Worm (Caenorhabditis elegans): ENCODE results near the gene kvs-3.
A peak's percentile ranks its signal among the peaks of the same experiment; 100 is the strongest.

The kvs-3 gene

ce11 chrV:9318046-9318445 lies at the start of gene kvs-3:
Gene kvs-3 (plus strand): TSS chrV:9318311.
- no peak for TF ChIP-seq W03F9.2 (tag; optimal IDR thresholded peaks at IDR 0.05)
- peak; percentile 88 for TF ChIP-seq him-1 (tag; optimal IDR thresholded peaks at IDR 0.05)
- peak; percentile 79 for TF ChIP-seq dao-5 (tag; optimal IDR thresholded peaks at IDR 0.05)

- no peak for TF ChIP-seq dao-5 (tag; optimal IDR thresholded peaks at IDR 0.05)
- no peak for TF ChIP-seq him-1 (tag; optimal IDR thresholded peaks at IDR 0.05)
- TF ChIP-seq W03F9.2 (tag; optimal IDR thresholded peaks at IDR 0.05) = no peak
Measured at ce11 chrV:9270442-9270841, 47.7 kb upstream of the kvs-3 start.

- TF ChIP-seq him-1 (tag; optimal IDR thresholded peaks at IDR 0.05) (no peak), W03F9.2 (tag; optimal IDR thresholded peaks at IDR 0.05) (no peak), dao-5 (tag; optimal IDR thresholded peaks at IDR 0.05) (no peak)
Measured at ce11 chrV:9271835-9272234, 46.3 kb upstream of the kvs-3 start.

ce11 chrV:9272624-9273023 lies 45.5 kb upstream of the kvs-3 start:
- no peak for TF ChIP-seq dao-5 (tag; optimal IDR thresholded peaks at IDR 0.05)
- no peak for TF ChIP-seq W03F9.2 (tag; optimal IDR thresholded peaks at IDR 0.05)

DNA sequence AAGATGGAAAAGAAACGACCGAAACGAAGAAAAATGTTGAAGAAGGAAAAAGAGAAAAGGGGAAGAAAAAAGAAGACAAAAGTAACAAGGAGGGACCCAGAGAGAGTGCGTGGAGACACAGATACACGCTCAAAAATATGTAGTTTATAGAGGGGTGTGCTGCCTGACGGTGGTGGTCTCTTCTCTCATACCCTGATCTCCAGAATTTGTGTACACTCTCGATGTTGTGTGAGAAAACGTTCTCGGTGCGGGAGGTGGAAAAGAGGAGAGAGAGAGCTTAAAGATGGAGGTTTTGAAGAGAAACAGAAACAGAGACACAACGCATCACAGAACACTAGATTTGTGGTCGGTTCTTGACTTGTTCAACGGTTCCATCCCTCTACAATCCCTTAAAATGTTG lies 44.5 kb upstream of the kvs-3 start:
- no peak for TF ChIP-seq dao-5 (tag; optimal IDR thresholded peaks at IDR 0.05)
- peak; percentile 55 for TF ChIP-seq him-1 (tag; optimal IDR thresholded peaks at IDR 0.05)

DNA sequence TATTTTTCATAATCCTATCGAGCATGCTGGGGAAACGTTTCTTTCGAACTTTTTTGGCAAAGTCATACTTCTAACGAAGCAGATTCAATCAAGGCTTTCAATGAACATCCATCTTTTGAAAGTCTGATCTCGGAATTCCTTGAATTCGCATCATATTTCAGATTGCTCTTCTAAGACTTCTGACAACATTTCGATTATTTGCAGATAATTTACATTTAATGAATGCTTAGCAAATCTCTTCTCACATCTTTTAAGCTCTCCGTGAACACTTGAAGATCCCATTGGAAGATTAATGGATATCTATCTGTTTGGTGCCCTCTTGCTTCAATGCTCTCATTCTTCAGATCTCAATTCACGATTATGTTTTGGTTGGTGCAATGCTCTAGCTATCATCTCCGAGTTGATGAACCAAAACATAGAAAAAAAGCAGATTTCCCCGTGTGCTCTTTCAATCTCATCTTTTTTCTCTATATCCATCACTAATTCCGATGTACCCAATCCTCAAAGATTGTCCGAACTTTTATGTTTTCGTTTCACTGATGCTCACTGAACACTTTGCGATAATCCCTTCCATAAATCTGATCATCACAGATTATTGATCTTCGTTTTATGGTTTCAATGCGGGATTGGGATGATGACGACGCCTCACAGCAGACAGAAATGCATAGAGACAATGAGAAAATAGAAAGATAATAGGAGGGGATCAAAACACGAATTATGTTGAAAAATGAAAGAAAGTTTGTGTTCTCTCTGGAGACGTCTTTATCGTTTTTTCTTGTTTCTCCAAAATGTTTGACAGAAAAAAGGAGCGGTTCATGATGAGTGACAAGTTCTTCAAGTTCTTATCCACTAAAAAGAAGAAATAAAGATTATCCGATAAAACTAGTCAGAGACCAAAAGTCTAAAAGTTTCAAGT lies 43.7 kb upstream of the kvs-3 start:
- no peak for TF ChIP-seq him-1 (tag; optimal IDR thresholded peaks at IDR 0.05)

ce11 chrV:9282110-9282509 lies 36.0 kb upstream of the kvs-3 start, which contains the start of gene hlh-10:
Gene hlh-10 (minus strand): TSS chrV:9282210.
- TF ChIP-seq W03F9.2 (tag; optimal IDR thresholded peaks at IDR 0.05) = no peak
- no peak for TF ChIP-seq him-1 (tag; optimal IDR thresholded peaks at IDR 0.05)
- TF ChIP-seq dao-5 (tag; optimal IDR thresholded peaks at IDR 0.05) = no peak

DNA sequence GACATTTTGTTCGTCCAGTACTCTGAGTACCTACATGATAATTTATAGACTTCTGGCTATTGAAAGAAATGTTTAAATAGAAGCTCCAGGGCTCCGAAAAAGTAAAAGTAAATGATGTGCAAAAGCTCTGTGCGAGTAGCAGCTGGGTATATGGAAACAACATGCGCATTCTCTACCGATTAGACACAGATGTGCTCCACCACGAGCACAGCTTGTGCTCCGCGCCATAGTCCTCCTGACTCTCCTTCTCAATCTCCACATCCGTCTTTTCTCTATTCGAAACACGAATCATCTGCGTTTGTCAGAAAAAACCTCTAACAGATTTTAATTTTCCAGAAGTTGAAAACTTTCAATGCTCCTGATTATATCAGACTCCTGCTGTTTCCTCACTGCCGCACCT lies 34.7 kb upstream of the kvs-3 start:
- TF ChIP-seq W03F9.2 (tag; optimal IDR thresholded peaks at IDR 0.05) (no peak), dao-5 (tag; optimal IDR thresholded peaks at IDR 0.05) (no peak), him-1 (tag; optimal IDR thresholded peaks at IDR 0.05) (no peak)

ce11 chrV:9287460-9287859 lies 30.7 kb upstream of the kvs-3 start, which contains the start of gene lron-2:
Gene lron-2 (minus strand): TSS chrV:9287560.
- TF ChIP-seq dao-5 (tag; optimal IDR thresholded peaks at IDR 0.05) (no peak), W03F9.2 (tag; optimal IDR thresholded peaks at IDR 0.05) (no peak), him-1 (tag; optimal IDR thresholded peaks at IDR 0.05) (no peak)

- TF ChIP-seq W03F9.2 (tag; optimal IDR thresholded peaks at IDR 0.05) (no peak), dao-5 (tag; optimal IDR thresholded peaks at IDR 0.05) (no peak), him-1 (tag; optimal IDR thresholded peaks at IDR 0.05) (no peak)
Measured at ce11 chrV:9291919-9292318, 26.2 kb upstream of the kvs-3 start, which contains the start of gene ZK682.7. Gene ZK682.7 (minus strand): TSS chrV:9292165.

- TF ChIP-seq him-1 (tag; optimal IDR thresholded peaks at IDR 0.05) (no peak), W03F9.2 (tag; optimal IDR thresholded peaks at IDR 0.05) (no peak), dao-5 (tag; optimal IDR thresholded peaks at IDR 0.05) (no peak)
Measured at ce11 chrV:9293359-9293758, 24.8 kb upstream of the kvs-3 start.

ce11 chrV:9295581-9295980 lies 22.5 kb upstream of the kvs-3 start:
- no peak for TF ChIP-seq him-1 (tag; optimal IDR thresholded peaks at IDR 0.05)
- no peak for TF ChIP-seq W03F9.2 (tag; optimal IDR thresholded peaks at IDR 0.05)
- no peak for TF ChIP-seq dao-5 (tag; optimal IDR thresholded peaks at IDR 0.05)

DNA sequence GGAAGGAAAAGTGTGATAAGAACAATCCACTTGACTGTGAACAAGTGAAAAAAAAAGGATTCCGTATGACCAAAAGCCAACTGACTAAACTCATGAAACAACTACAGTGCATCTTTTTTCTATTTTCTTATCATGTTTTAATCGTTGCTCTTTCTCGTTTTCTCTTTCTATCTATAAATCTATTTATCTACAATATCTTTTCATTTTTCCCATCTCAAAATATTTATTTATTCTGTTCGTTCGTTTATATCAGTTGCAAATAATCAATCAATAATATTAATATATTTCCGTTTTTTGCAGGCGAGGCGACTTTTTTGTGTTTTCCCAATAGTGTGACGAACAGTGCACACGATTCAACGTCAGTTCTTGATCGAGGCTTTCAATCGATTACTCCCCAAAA lies 20.8 kb upstream of the kvs-3 start, which contains the start of gene F44A2.5:
Gene F44A2.5 (plus strand): TSS at position 301 of the 400 bp plus-strand sequence.
- TF ChIP-seq W03F9.2 (tag; optimal IDR thresholded peaks at IDR 0.05) (no peak), him-1 (tag; optimal IDR thresholded peaks at IDR 0.05) (no peak), dao-5 (tag; optimal IDR thresholded peaks at IDR 0.05) (no peak)

- TF ChIP-seq dao-5 (tag; optimal IDR thresholded peaks at IDR 0.05) (no peak), W03F9.2 (tag; optimal IDR thresholded peaks at IDR 0.05) (no peak), him-1 (tag; optimal IDR thresholded peaks at IDR 0.05) (no peak)
Measured at ce11 chrV:9303026-9303425, 15.1 kb upstream of the kvs-3 start, which contains the start of gene nhr-39. Gene nhr-39 (plus strand): TSS chrV:9303326.

- TF ChIP-seq him-1 (tag; optimal IDR thresholded peaks at IDR 0.05) (no peak), W03F9.2 (tag; optimal IDR thresholded peaks at IDR 0.05) (no peak), dao-5 (tag; optimal IDR thresholded peaks at IDR 0.05) (no peak)
Measured at ce11 chrV:9305116-9305515, 13.0 kb upstream of the kvs-3 start, which contains the start of gene F44A2.3. Gene F44A2.3 (plus strand): TSS chrV:9305416.

All from whole organism, L4/young adult.